Fruit fly (Drosophila melanogaster) whole organism, prepupa: ENCODE measurements around the gene CG12123.

ENCODE experiments used
- Blimp-1 ChIP-seq: fragments of 200-800 bp; sonication (Bioruptor generic); optimal IDR thresholded peaks from 3 replicates; lab custom pipeline; 2017; ENCODE audit warnings: missing biosample characterization, missing genetic modification characterization, mild to moderate bottlenecking, moderate library complexity, missing genetic modification reagents
- CG10631 ChIP-seq: fragments of 200-800 bp; sonication (Bioruptor generic); optimal IDR thresholded peaks from 2 replicates; lab custom pipeline; 2016; ENCODE audit warnings: missing biosample characterization, missing genetic modification characterization
- CG11902 ChIP-seq: fragments of 200-800 bp; sonication (Bioruptor generic); optimal IDR thresholded peaks from 3 replicates; lab custom pipeline; 2016; ENCODE audit warnings: missing biosample characterization, missing genetic modification characterization
- CG31627 ChIP-seq: fragments of 200-800 bp; sonication (Bioruptor generic); optimal IDR thresholded peaks from 3 replicates; lab custom pipeline; 2016; ENCODE audit warnings: missing biosample characterization, missing genetic modification characterization
- CG34406 ChIP-seq: fragments of 200-800 bp; sonication (Bioruptor generic); optimal IDR thresholded peaks from 3 replicates; lab custom pipeline; 2016; ENCODE audit warnings: missing biosample characterization, missing genetic modification characterization
- CG4318 ChIP-seq: fragments of 200-800 bp; sonication (Bioruptor generic); optimal IDR thresholded peaks from 3 replicates; lab custom pipeline; 2017; ENCODE audit warnings: missing biosample characterization, mild to moderate bottlenecking, missing genetic modification characterization
- CG6163 ChIP-seq: fragments of 200-800 bp; sonication (Bioruptor generic); IDR thresholded peaks from 3 replicates; pipeline ENCODE4 v1.3.6; 2022; ENCODE audit warnings: missing biosample characterization, missing genetic modification characterization
- CG6276 ChIP-seq: fragments of 200-800 bp; sonication (Bioruptor generic); optimal IDR thresholded peaks from 2 replicates; lab custom pipeline; 2017; ENCODE audit warnings: missing biosample characterization, mild to moderate bottlenecking, missing genetic modification characterization
- CG6792 ChIP-seq: fragments of 200-800 bp; sonication (Bioruptor generic); optimal IDR thresholded peaks from 3 replicates; lab custom pipeline; 2016; ENCODE audit warnings: missing biosample characterization, missing genetic modification characterization
- CG7368 ChIP-seq: fragments of 200-800 bp; sonication (Bioruptor generic); optimal IDR thresholded peaks from 3 replicates; lab custom pipeline; 2016; ENCODE audit warnings: missing biosample characterization, missing genetic modification characterization
- CG8119 ChIP-seq: fragments of 200-800 bp; sonication (Bioruptor generic); IDR thresholded peaks from 3 replicates; pipeline ENCODE4 v1.3.6; 2022; ENCODE audit warnings: missing biosample characterization, missing genetic modification characterization
- CG8319 ChIP-seq: fragments of 200-800 bp; sonication (Bioruptor generic); optimal IDR thresholded peaks from 3 replicates; lab custom pipeline; 2016; ENCODE audit warnings: missing biosample characterization, missing genetic modification characterization
- CG8632 ChIP-seq: fragments of 200-800 bp; sonication (Bioruptor generic); optimal IDR thresholded peaks from 3 replicates; lab custom pipeline; 2016; ENCODE audit warnings: missing biosample characterization, missing genetic modification characterization
- Eip75B ChIP-seq: fragments of 200-800 bp; sonication (Bioruptor generic); optimal IDR thresholded peaks from 3 replicates; lab custom pipeline; 2016; ENCODE audit warnings: missing biosample characterization, missing genetic modification characterization
- Eip78C ChIP-seq: fragments of 200-800 bp; sonication (Bioruptor generic); peaks from one replicate; lab custom pipeline; 2016; ENCODE audit warnings: missing biosample characterization, missing genetic modification characterization
- Ets21C ChIP-seq: fragments of 200-800 bp; sonication (Bioruptor generic); optimal IDR thresholded peaks from 3 replicates; lab custom pipeline; 2016; ENCODE audit warnings: missing biosample characterization, missing genetic modification characterization
- Ets96B ChIP-seq: fragments of 200-800 bp; optimal IDR thresholded peaks from 2 replicates; lab custom pipeline; 2019; ENCODE audit warnings: missing biosample characterization, mild to moderate bottlenecking, missing genetic modification characterization, moderate library complexity
- Gug ChIP-seq: fragments of 200-800 bp; sonication (Bioruptor generic); IDR thresholded peaks from 2 replicates; pipeline ENCODE4 v1.3.6; 2022; ENCODE audit warnings: missing biosample characterization, missing genetic modification characterization
- Hr39 ChIP-seq: fragments of 200-800 bp; sonication (Bioruptor generic); optimal IDR thresholded peaks from 2 replicates; lab custom pipeline; 2016; ENCODE audit warnings: missing biosample characterization, missing genetic modification characterization
- Lpt ChIP-seq: fragments of 200-800 bp; sonication (Bioruptor generic); optimal IDR thresholded peaks from 3 replicates; lab custom pipeline; 2016; ENCODE audit warnings: missing biosample characterization, missing genetic modification characterization
- Met ChIP-seq: fragments of 200-800 bp; sonication (Bioruptor generic); optimal IDR thresholded peaks from 3 replicates; lab custom pipeline; 2016; ENCODE audit warnings: missing biosample characterization, missing genetic modification characterization
- Smox ChIP-seq: fragments of 200-800 bp; sonication (Bioruptor generic); optimal IDR thresholded peaks from 3 replicates; lab custom pipeline; 2016; ENCODE audit warnings: missing biosample characterization, missing genetic modification characterization
- Sox14 ChIP-seq: fragments of 200-800 bp; sonication (Bioruptor generic); optimal IDR thresholded peaks from 3 replicates; lab custom pipeline; 2016; ENCODE audit warnings: missing biosample characterization, missing genetic modification characterization
- dsx ChIP-seq: fragments of 200-800 bp; optimal IDR thresholded peaks from 3 replicates; lab custom pipeline; 2019; ENCODE audit warnings: missing biosample characterization, mild to moderate bottlenecking, missing genetic modification characterization, moderate library complexity; ENCODE audit not compliant: poor library complexity, severe bottlenecking
- esn ChIP-seq: fragments of 200-800 bp; sonication (Bioruptor generic); optimal IDR thresholded peaks from 2 replicates; lab custom pipeline; 2016; ENCODE audit warnings: missing biosample characterization, mild to moderate bottlenecking, missing genetic modification characterization, moderate library complexity
- fd59A ChIP-seq: fragments of 200-800 bp; sonication (Bioruptor generic); optimal IDR thresholded peaks from 2 replicates; lab custom pipeline; 2017; ENCODE audit warnings: missing biosample characterization, mild to moderate bottlenecking, missing genetic modification characterization, missing genetic modification reagents
- fd85E ChIP-seq: fragments of 200-800 bp; sonication (Bioruptor generic); optimal IDR thresholded peaks from 3 replicates; lab custom pipeline; 2016; ENCODE audit warnings: missing biosample characterization, missing genetic modification characterization
- lz ChIP-seq: fragments of 200-800 bp; sonication (Bioruptor generic); optimal IDR thresholded peaks from 3 replicates; lab custom pipeline; 2016; ENCODE audit warnings: missing biosample characterization, missing genetic modification characterization
- pdm3 ChIP-seq: fragments of 200-800 bp; sonication (Bioruptor generic); optimal IDR thresholded peaks from 3 replicates; lab custom pipeline; 2016; ENCODE audit warnings: missing biosample characterization, missing genetic modification characterization
- salr ChIP-seq, 2 experiments: fragments of 200-800 bp; sonication (Bioruptor generic); optimal IDR thresholded peaks; 3 replicates each; lab custom pipeline; 2016 to 2018; ENCODE audit warnings: missing biosample characterization in 2 of 2, missing genetic modification characterization in 2 of 2, mild to moderate bottlenecking in 1 of 2
- spab ChIP-seq: fragments of 200-800 bp; sonication (Bioruptor generic); optimal IDR thresholded peaks from 2 replicates; lab custom pipeline; 2017; ENCODE audit warnings: missing biosample characterization, mild to moderate bottlenecking, missing genetic modification characterization, missing genetic modification reagents
- svp ChIP-seq: fragments of 200-800 bp; sonication (Bioruptor generic); peaks from one replicate; lab custom pipeline; 2016; ENCODE audit warnings: missing biosample characterization, missing genetic modification characterization
- vri ChIP-seq: fragments of 200-800 bp; sonication (Bioruptor generic); optimal IDR thresholded peaks from 3 replicates; lab custom pipeline; 2016; ENCODE audit warnings: missing biosample characterization, mild to moderate bottlenecking, missing genetic modification characterization

The CG12123 gene

DNA sequence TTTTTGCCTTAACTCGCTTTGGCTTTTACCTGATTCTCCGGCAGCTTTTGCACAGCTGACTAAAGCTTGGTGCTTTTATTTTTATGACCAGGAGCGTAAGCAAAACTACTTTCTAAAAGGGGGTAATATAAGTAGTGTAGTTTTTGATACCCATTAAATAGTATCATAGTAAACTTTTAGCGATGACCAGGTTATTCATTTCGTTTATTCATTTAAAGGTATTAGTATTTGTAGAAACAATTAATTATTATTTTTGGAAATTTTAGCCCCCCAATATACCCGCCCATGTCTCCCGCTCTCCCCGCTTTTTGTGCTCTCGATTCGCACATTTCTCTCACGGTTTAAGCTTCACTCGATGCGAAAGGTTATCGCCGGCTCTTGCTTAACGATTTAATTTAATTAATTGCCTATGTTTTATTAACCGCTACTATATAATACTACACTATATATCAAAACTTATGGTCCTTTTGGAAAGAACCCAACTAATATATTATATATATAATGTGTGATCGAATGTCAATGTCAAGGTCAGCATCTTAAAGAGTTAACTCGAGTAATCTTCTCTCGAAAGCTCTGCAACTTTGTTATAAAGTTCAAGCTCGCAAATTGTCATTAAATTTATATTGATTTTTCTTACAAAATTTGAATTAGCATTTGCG, 22.4 kb upstream of the CG12123 start, which contains the start of gene Sptr (continued):
- TF ChIP-seq CG6163 (GFP tag; lab: Robert Waterston, UW) (peak; percentile 96), salr (GFP tag; optimal IDR thresholded peaks at IDR 0.05; lab: Kevin White, UChicago) (peak; percentile 76 to 85), CG8119 (GFP tag; lab: Robert Waterston, UW) (peak; percentile 96), CG8632 (GFP tag; lab: Kevin White, UChicago) (peak; percentile 96), pdm3 (peak; percentile 95), esn (GFP tag; lab: Kevin White, UChicago) (peak; percentile 97), lz (GFP tag; lab: Kevin White, UChicago) (peak; percentile 96), CG8319 (GFP tag; lab: Kevin White, UChicago) (peak; percentile 92), CG6276 (peak; percentile 94), Blimp-1 (GFP tag; lab: Kevin White, UChicago) (peak; percentile 80), CG11902 (peak; percentile 86), Gug (peak; percentile 91), CG6792 (GFP tag; lab: Kevin White, UChicago) (peak; percentile 95)

DNA sequence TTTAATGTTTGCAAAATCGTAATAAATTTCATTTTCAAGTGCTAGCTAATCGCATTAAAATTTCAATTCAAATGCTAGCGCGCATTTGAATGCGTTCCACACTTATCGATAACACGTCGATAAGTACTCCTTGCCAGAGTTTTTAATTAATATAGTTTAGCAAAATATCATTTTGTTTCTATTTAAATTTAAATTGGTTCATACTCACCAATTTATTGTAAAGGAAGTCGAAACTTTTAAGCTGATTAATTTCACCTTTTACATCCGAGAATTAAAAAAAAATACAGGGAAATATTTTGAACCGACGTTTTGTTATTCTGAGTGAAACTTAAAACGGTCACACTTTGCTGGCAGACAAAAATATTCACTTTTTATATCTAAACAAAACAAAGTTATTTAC, 19.0 kb upstream of the CG12123 start, which contains the start of gene Es2:
Gene Es2 (plus strand): TSS at position 333 of the 400 bp plus-strand sequence.
- TF ChIP-seq Smox (GFP tag; lab: Kevin White, UChicago) (no peak), Ets96B (no peak), CG31627 (GFP tag; lab: Kevin White, UChicago) (no peak), Eip78C (GFP tag; lab: Kevin White, UChicago) (no peak), fd59A (GFP tag; lab: Kevin White, UChicago) (no peak), CG10631 (GFP tag; lab: Kevin White, UChicago) (no peak), CG7368 (GFP tag; lab: Kevin White, UChicago) (no peak), dsx (no peak), Hr39 (GFP tag; lab: Kevin White, UChicago) (no peak), pdm3 (no peak), Lpt (no peak), fd85E (GFP tag; lab: Kevin White, UChicago) (no peak), Ets21C (no peak), vri (GFP tag; lab: Kevin White, UChicago) (no peak), Met (GFP tag; lab: Kevin White, UChicago) (no peak), CG4318 (GFP tag; lab: Kevin White, UChicago) (no peak), salr (GFP tag; optimal IDR thresholded peaks at IDR 0.05; lab: Kevin White, UChicago) (no peak), spab (GFP tag; lab: Kevin White, UChicago) (no peak), Eip75B (GFP tag; lab: Kevin White, UChicago) (no peak)
- TF ChIP-seq, all 60 proteins: peak for 0

DNA sequence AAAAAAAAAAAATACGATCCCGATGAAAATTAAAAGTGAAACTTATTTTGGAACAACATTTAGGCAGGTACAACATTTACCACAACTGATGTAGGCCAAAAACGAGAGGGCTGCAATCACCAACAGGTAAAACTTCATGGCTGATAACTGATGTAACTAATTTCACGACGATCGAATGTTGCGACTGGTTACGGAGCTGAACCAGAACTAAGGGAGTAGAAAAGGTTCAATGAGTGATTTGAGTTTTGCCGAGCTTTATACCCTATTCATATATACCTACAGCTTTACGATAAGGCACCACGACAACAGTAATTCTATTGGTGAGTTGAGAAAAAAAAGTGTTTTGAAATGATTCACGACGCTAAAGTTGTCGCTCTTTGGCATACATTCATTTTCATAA, 18.5 kb upstream of the CG12123 start, which contains the start of gene CG15347:
Gene CG15347 (minus strand): TSS at position 213 of the 400 bp plus-strand sequence.
- TF ChIP-seq fd85E (GFP tag; lab: Kevin White, UChicago) (no peak), vri (GFP tag; lab: Kevin White, UChicago) (peak; percentile 78), svp (GFP tag; lab: Kevin White, UChicago) (no peak), Sox14 (GFP tag; lab: Kevin White, UChicago) (no peak), CG6276 (no peak), CG34406 (GFP tag; lab: Kevin White, UChicago) (no peak), CG8319 (GFP tag; lab: Kevin White, UChicago) (no peak), Eip78C (GFP tag; lab: Kevin White, UChicago) (peak; percentile 21)

DNA sequence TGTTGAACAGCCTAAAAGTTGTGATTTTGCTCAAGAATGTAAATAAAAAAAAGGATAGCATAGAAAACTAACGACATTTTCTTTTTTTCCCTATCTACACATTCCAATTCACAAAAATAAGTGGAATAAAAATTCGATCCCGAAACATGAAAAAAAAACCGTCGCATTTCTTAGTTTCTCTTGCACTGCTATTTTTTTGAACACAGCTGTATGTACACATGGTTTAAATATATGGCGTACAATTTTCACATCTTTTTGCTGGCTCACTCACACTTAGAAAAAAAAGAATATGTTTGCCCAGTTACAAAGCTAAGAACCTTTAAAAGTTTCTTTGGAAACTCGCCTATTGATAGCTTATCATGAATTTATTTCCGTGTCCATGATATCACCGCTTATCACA, 18.1 kb upstream of the CG12123 start:
- TF ChIP-seq svp (GFP tag; lab: Kevin White, UChicago) (peak; percentile 64), CG6792 (GFP tag; lab: Kevin White, UChicago) (no peak), esn (GFP tag; lab: Kevin White, UChicago) (peak; percentile 19), CG31627 (GFP tag; lab: Kevin White, UChicago) (peak; percentile 2)
